Worm (Caenorhabditis elegans) whole organism, L4 larva: ENCODE measurements around the gene grl-25.

Experiments
- ZK546.5 ChIP-seq, 2 experiments: sonication (generic microtip); optimal IDR thresholded peaks; 2 replicates each; lab custom pipeline; 2017; ENCODE audit warnings: missing biosample characterization in 2 of 2, missing genetic modification characterization in 2 of 2
- dpl-1 ChIP-seq: fragments of 150-350 bp; optimal IDR thresholded peaks from 2 replicates; lab custom pipeline; 2014; ENCODE audit warnings: missing biosample characterization, missing genetic modification reagents, missing genetic modification characterization
- madf-5 ChIP-seq, 2 experiments: fragments of 200-800 bp; sonication (Bioruptor generic); IDR thresholded peaks; 2 replicates each; pipeline ENCODE4 v1.3.6; 2022; ENCODE audit warnings: missing compliant biosample characterization in 2 of 2, missing genetic modification characterization in 2 of 2
- mdl-1 ChIP-seq, 2 experiments: fragments of 150-350 bp in 1 of 2; sonication (generic microtip) in 1 of 2; optimal IDR thresholded peaks; 2 replicates each; lab custom pipeline; 2014 to 2017; ENCODE audit warnings: missing biosample characterization in 2 of 2, missing genetic modification characterization in 2 of 2
- mxl-3 ChIP-seq: fragments of 200-800 bp; sonication (Bioruptor generic); optimal IDR thresholded peaks from 2 replicates; lab custom pipeline; 2018; ENCODE audit warnings: mild to moderate bottlenecking, missing genetic modification characterization, missing compliant biosample characterization
- nhr-11 ChIP-seq: fragments of 150-350 bp; optimal IDR thresholded peaks from 2 replicates; lab custom pipeline; 2014; ENCODE audit warnings: missing biosample characterization, missing genetic modification characterization
- pqm-1 ChIP-seq: sonication (generic microtip); optimal IDR thresholded peaks from 2 replicates; lab custom pipeline; 2017; ENCODE audit warnings: missing biosample characterization, missing genetic modification characterization

ce11 chrIII:8913469-8913868 is 48.6 kb upstream of the grl-25 start, which contains the start of gene trxr-2:
- TF ChIP-seq mxl-3 (GFP tag; lab: Kevin White, UChicago) (no peak), mdl-1 (tag; optimal IDR thresholded peaks at IDR 0.05; lab: Kevin White, UChicago) (no peak), pqm-1 (no peak), dpl-1 (GFP tag; lab: Kevin White, UChicago) (no peak), nhr-11 (tag; lab: Kevin White, UChicago) (no peak), madf-5 (GFP tag; IDR thresholded peaks at IDR 0.05; lab: Robert Waterston, UW) (no peak), ZK546.5 (tag; optimal IDR thresholded peaks at IDR 0.05; lab: Kevin White, UChicago) (no peak)
